Worm (Caenorhabditis elegans) whole organism, young adult: Measurements from ENCODE around the gene sru-9.
"Not testable (repeated sequence)": the region's sequence is repeated elsewhere in the genome, so short reads cannot be mapped to it uniquely, and the experiment has no call there.

Experiments used
- F10E7.11 ChIP-seq: sonication (generic microtip); optimal IDR thresholded peaks from 2 replicates; lab custom pipeline; 2017; ENCODE audit warnings: mild to moderate bottlenecking, missing genetic modification characterization, moderate library complexity, missing compliant biosample characterization
- F39B2.1 ChIP-seq: fragments of 200-800 bp; sonication (Bioruptor generic); IDR thresholded peaks from 2 replicates; pipeline ENCODE4 v1.3.6; 2022; ENCODE audit warnings: missing genetic modification reagents, missing genetic modification characterization, missing compliant biosample characterization
- F55B11.4 ChIP-seq: sonication (generic microtip); optimal IDR thresholded peaks from 2 replicates; lab custom pipeline; 2016; ENCODE audit warnings: missing compliant biosample characterization, missing genetic modification characterization, borderline replicate concordance; ENCODE audit not compliant: insufficient read depth
- K12H6.12 ChIP-seq: fragments of 200-800 bp; sonication (Bioruptor generic); optimal IDR thresholded peaks from 2 replicates; lab custom pipeline; 2018; ENCODE audit warnings: mild to moderate bottlenecking, missing genetic modification characterization, missing compliant biosample characterization
- Y53F4B.3 ChIP-seq: fragments of 200-800 bp; sonication (Bioruptor generic); IDR thresholded peaks from 2 replicates; pipeline ENCODE4 v1.3.6; 2022; ENCODE audit warnings: missing genetic modification reagents, missing genetic modification characterization, missing compliant biosample characterization
- Y67H2A.10 ChIP-seq: fragments of 200-800 bp; sonication (Bioruptor generic); conservative IDR thresholded peaks from 2 replicates; pipeline ENCODE4 v1.3.6; 2022; ENCODE audit warnings: missing genetic modification reagents, missing genetic modification characterization, missing compliant biosample characterization
- Y95B8A.8 ChIP-seq: fragments of 200-800 bp; sonication (Bioruptor generic); IDR thresholded peaks from 2 replicates; pipeline ENCODE4 v1.3.6; 2022; ENCODE audit warnings: missing genetic modification reagents, missing genetic modification characterization, missing compliant biosample characterization
- atf-7 ChIP-seq: sonication (generic microtip); optimal IDR thresholded peaks from 2 replicates; lab custom pipeline; 2017; ENCODE audit warnings: mild to moderate bottlenecking, missing genetic modification characterization, missing compliant biosample characterization
- attf-5 ChIP-seq: fragments of 200-800 bp; sonication (Bioruptor generic); optimal IDR thresholded peaks from 2 replicates; lab custom pipeline; 2018; ENCODE audit warnings: mild to moderate bottlenecking, missing genetic modification characterization, missing compliant biosample characterization
- attf-6 ChIP-seq: fragments of 200-800 bp; sonication (Bioruptor generic); IDR thresholded peaks from 2 replicates; pipeline ENCODE4 v1.3.6; 2022; ENCODE audit warnings: missing genetic modification reagents, missing genetic modification characterization, missing compliant biosample characterization
- ccch-3 ChIP-seq: fragments of 200-800 bp; sonication (Bioruptor generic); optimal IDR thresholded peaks from 2 replicates; lab custom pipeline; 2018; ENCODE audit warnings: mild to moderate bottlenecking, missing genetic modification characterization, missing compliant biosample characterization
- ceh-27 ChIP-seq: fragments of 200-800 bp; sonication (Bioruptor generic); optimal IDR thresholded peaks from 2 replicates; lab custom pipeline; 2018; ENCODE audit warnings: mild to moderate bottlenecking, missing genetic modification characterization, moderate library complexity, missing compliant biosample characterization
- ceh-40 ChIP-seq: fragments of 200-800 bp; sonication (Bioruptor generic); IDR thresholded peaks from 2 replicates; pipeline ENCODE4 v1.3.6; 2022; ENCODE audit warnings: missing genetic modification characterization, missing compliant biosample characterization
- die-1 ChIP-seq: sonication (generic microtip); optimal IDR thresholded peaks from 2 replicates; lab custom pipeline; 2016; ENCODE audit warnings: missing genotype, mild to moderate bottlenecking, missing genetic modification characterization, missing compliant biosample characterization
- ekl-4 ChIP-seq: fragments of 200-800 bp; sonication (Bioruptor generic); IDR thresholded peaks from 2 replicates; pipeline ENCODE4 v1.3.6; 2022; ENCODE audit warnings: missing genetic modification reagents, missing genetic modification characterization, missing compliant biosample characterization
- him-1 ChIP-seq: sonication (generic microtip); optimal IDR thresholded peaks from 2 replicates; lab custom pipeline; 2016; ENCODE audit warnings: missing genotype, missing genetic modification reagents, missing genetic modification characterization, missing compliant biosample characterization
- hmg-1.2 ChIP-seq: fragments of 200-800 bp; sonication (Bioruptor generic); IDR thresholded peaks from 2 replicates; pipeline ENCODE4 v1.3.6; 2022; ENCODE audit warnings: missing genetic modification reagents, missing genetic modification characterization, missing compliant biosample characterization
- hrde-1 ChIP-seq: sonication (generic microtip); optimal IDR thresholded peaks from 2 replicates; lab custom pipeline; 2016; ENCODE audit warnings: missing genetic modification characterization, mild to moderate bottlenecking, missing compliant biosample characterization, moderate library complexity, missing genotype, missing genetic modification reagents, borderline replicate concordance
- lag-1 ChIP-seq: fragments of 200-800 bp; sonication (Bioruptor generic); IDR thresholded peaks from 2 replicates; pipeline ENCODE4 v1.3.6; 2022; ENCODE audit warnings: missing genetic modification reagents, missing genetic modification characterization, missing compliant biosample characterization
- let-526 ChIP-seq: fragments of 200-800 bp; sonication (Bioruptor generic); IDR thresholded peaks from 2 replicates; pipeline ENCODE4 v1.3.6; 2022; ENCODE audit warnings: missing genetic modification reagents, missing genetic modification characterization, missing compliant biosample characterization
- lin-35 ChIP-seq, 3 experiments: fragments of 150-350 bp in 2 of 3; sonication (generic microtip) in 1 of 3; optimal IDR thresholded peaks; 2 replicates each; lab custom pipeline; 2014 to 2018; ENCODE audit warnings: missing biosample characterization in 3 of 3, missing genetic modification characterization in 3 of 3, missing genetic modification reagents in 3 of 3
- lsy-27 ChIP-seq: sonication (generic microtip); optimal IDR thresholded peaks from 2 replicates; lab custom pipeline; 2017; ENCODE audit warnings: missing genetic modification characterization, mild to moderate bottlenecking, missing compliant biosample characterization, antibody characterized with exemption, missing genotype, borderline replicate concordance; ENCODE audit not compliant: insufficient read depth
- madf-8 ChIP-seq: fragments of 200-800 bp; sonication (Bioruptor generic); conservative IDR thresholded peaks from 2 replicates; pipeline ENCODE4 v1.3.6; 2022; ENCODE audit warnings: missing genetic modification reagents, missing genetic modification characterization, missing compliant biosample characterization
- mxl-1 ChIP-seq: sonication (generic microtip); optimal IDR thresholded peaks from 2 replicates; lab custom pipeline; 2016; ENCODE audit warnings: missing genetic modification characterization, missing compliant biosample characterization
- nhr-179 ChIP-seq: sonication (generic microtip); optimal IDR thresholded peaks from 2 replicates; lab custom pipeline; 2016; ENCODE audit warnings: mild to moderate bottlenecking, missing genetic modification characterization, missing compliant biosample characterization
- nhr-27 ChIP-seq: fragments of 200-800 bp; sonication (Bioruptor generic); optimal IDR thresholded peaks from 2 replicates; lab custom pipeline; 2018; ENCODE audit warnings: mild to moderate bottlenecking, missing genetic modification characterization, moderate library complexity, missing compliant biosample characterization
- nhr-80 ChIP-seq: sonication (generic microtip); optimal IDR thresholded peaks from 2 replicates; lab custom pipeline; 2016; ENCODE audit warnings: missing genetic modification characterization, missing compliant biosample characterization
- pha-4 ChIP-seq: fragments of 150-350 bp; sonication (generic microtip); optimal IDR thresholded peaks from 2 replicates; lab custom pipeline; 2014; ENCODE audit warnings: missing biosample characterization, missing genetic modification reagents, missing genetic modification characterization
- rcor-1 ChIP-seq: fragments of 200-800 bp; sonication (Bioruptor generic); IDR thresholded peaks from 2 replicates; pipeline ENCODE4 v1.3.6; 2022; ENCODE audit warnings: missing genetic modification reagents, missing genetic modification characterization, missing compliant biosample characterization
- rec-8 ChIP-seq, 2 experiments: sonication (generic microtip); optimal IDR thresholded peaks; 2 replicates each; lab custom pipeline; 2016; ENCODE audit warnings: mild to moderate bottlenecking in 2 of 2, missing genetic modification characterization in 2 of 2, missing genetic modification reagents in 2 of 2, missing genotype in 2 of 2, missing biosample characterization in 1 of 2, missing compliant biosample characterization in 1 of 2, moderate library complexity in 1 of 2
- sdz-38 ChIP-seq: sonication (generic microtip); optimal IDR thresholded peaks from 2 replicates; lab custom pipeline; 2016; ENCODE audit warnings: missing genotype, missing genetic modification characterization, missing compliant biosample characterization
- snpc-1.1 ChIP-seq: sonication (generic microtip); optimal IDR thresholded peaks from 2 replicates; lab custom pipeline; 2017; ENCODE audit warnings: missing genetic modification characterization, mild to moderate bottlenecking, missing compliant biosample characterization, antibody characterized with exemption, moderate library complexity, missing genotype, missing genetic modification reagents; ENCODE audit not compliant: insufficient read depth
- snpc-3.4 ChIP-seq: sonication (generic microtip); optimal IDR thresholded peaks from 2 replicates; lab custom pipeline; 2017; ENCODE audit warnings: missing genetic modification characterization, mild to moderate bottlenecking, missing compliant biosample characterization, antibody characterized with exemption, moderate library complexity, missing genotype, missing genetic modification reagents
- snpc-4 ChIP-seq, 5 experiments: fragments of 150-350 bp in 1 of 5; sonication (generic microtip) in 4 of 5; optimal IDR thresholded peaks; 2 replicates each; lab custom pipeline; 2014 to 2018; ENCODE audit warnings: missing genetic modification characterization in 5 of 5, missing biosample characterization in 3 of 5, antibody characterized with exemption in 2 of 5, mild to moderate bottlenecking in 2 of 5, missing compliant biosample characterization in 2 of 5, missing genotype in 2 of 5, moderate library complexity in 2 of 5, missing genetic modification reagents in 1 of 5
- unc-62 ChIP-seq: fragments of 150-350 bp; optimal IDR thresholded peaks from 2 replicates; lab custom pipeline; 2014; ENCODE audit warnings: missing biosample characterization, missing genetic modification reagents, missing genetic modification characterization
- zfh-2 ChIP-seq: fragments of 200-800 bp; sonication (Bioruptor generic); conservative IDR thresholded peaks from 2 replicates; pipeline ENCODE4 v1.3.6; 2022; ENCODE audit warnings: missing genetic modification reagents, missing genetic modification characterization, missing compliant biosample characterization
- ztf-18 ChIP-seq: sonication (generic microtip); optimal IDR thresholded peaks from 2 replicates; lab custom pipeline; 2016; ENCODE audit warnings: missing genotype, mild to moderate bottlenecking, missing genetic modification characterization, missing compliant biosample characterization

sru-9 gene

ce11 chrIV:13578174-13578573, 10.6 kb upstream of the sru-9 start, which contains the start of gene Y45F10B.8:
Gene Y45F10B.8 (minus strand): TSS chrIV:13578274.
- not testable (repeated sequence) for TF ChIP-seq hmg-1.2; let-526 (GFP tag; lab: Robert Waterston, UW); ceh-27 (GFP tag; lab: Kevin White, UChicago)

- TF ChIP-seq nhr-179 (tag; lab: Kevin White, UChicago); Y53F4B.3; F10E7.11 (tag; lab: Kevin White, UChicago): not testable (repeated sequence)
Measured at ce11 chrIV:13578953-13579352, 9.8 kb upstream of the sru-9 start, which contains the start of gene sru-16. Gene sru-16 (plus strand): TSS chrIV:13579253.

- no peak for TF ChIP-seq atf-7
- TF ChIP-seq snpc-4 (GFP tag; optimal IDR thresholded peaks at IDR 0.05; lab: Kevin White, UChicago): no peak
- TF ChIP-seq snpc-4 (tag; optimal IDR thresholded peaks at IDR 0.05; lab: Kevin White, UChicago): no peak
- TF ChIP-seq ztf-18 (tag; lab: Kevin White, UChicago): no peak
- TF ChIP-seq unc-62: no peak
- TF ChIP-seq rcor-1: no peak
- TF ChIP-seq F39B2.1: no peak
- TF ChIP-seq lin-35 (GFP tag; optimal IDR thresholded peaks at IDR 0.05; lab: Kevin White, UChicago): no peak
- no peak for TF ChIP-seq nhr-80
- no peak for TF ChIP-seq attf-5 (GFP tag; lab: Kevin White, UChicago)
- TF ChIP-seq ceh-40 (GFP tag; lab: Robert Waterston, UW): no peak
- no peak for TF ChIP-seq sdz-38 (tag; lab: Kevin White, UChicago)
- TF ChIP-seq lag-1 (GFP tag; lab: Robert Waterston, UW): no peak
- TF ChIP-seq ekl-4: no peak
- no peak for TF ChIP-seq ccch-3 (GFP tag; lab: Kevin White, UChicago)
- no peak for TF ChIP-seq lsy-27
Measured at ce11 chrIV:13582909-13583308, 5.9 kb upstream of the sru-9 start, which contains the start of gene sru-12. Gene sru-12 (plus strand): TSS chrIV:13583209.

ce11 chrIV:13584646-13585045, 4.1 kb upstream of the sru-9 start, which contains the start of gene sru-11:
Gene sru-11 (plus strand): TSS chrIV:13584946.
- TF ChIP-seq mxl-1 (tag; lab: Kevin White, UChicago) (no peak), snpc-1.1 (tag; lab: Kevin White, UChicago) (no peak), nhr-27 (tag; lab: Kevin White, UChicago) (no peak), snpc-3.4 (tag; lab: Kevin White, UChicago) (no peak), Y67H2A.10 (GFP tag; lab: Robert Waterston, UW) (no peak), F55B11.4 (tag; lab: Kevin White, UChicago) (no peak), zfh-2 (GFP tag; lab: Robert Waterston, UW) (no peak), him-1 (tag; lab: Kevin White, UChicago) (no peak), attf-5 (GFP tag; lab: Kevin White, UChicago) (no peak), ccch-3 (GFP tag; lab: Kevin White, UChicago) (no peak), die-1 (tag; lab: Kevin White, UChicago) (no peak), rec-8 (tag; optimal IDR thresholded peaks at IDR 0.05; lab: Kevin White, UChicago) (no peak), attf-6 (GFP tag; lab: Robert Waterston, UW) (no peak), Y95B8A.8 (GFP tag; lab: Robert Waterston, UW) (no peak), pha-4 (tag; lab: Kevin White, UChicago) (no peak), madf-8 (no peak), hrde-1 (tag; lab: Kevin White, UChicago) (no peak), K12H6.12 (tag; lab: Kevin White, UChicago) (no peak)
